Worm (Caenorhabditis elegans): Measurements from ENCODE around the gene hex-5.

ce11 chrX:14928854-14929253 is 23.8 kb upstream of the hex-5 start, which contains the start of gene ntr-2:
- TF ChIP-seq klf-2 (GFP tag; conservative IDR thresholded peaks at IDR 0.05) (no peak), med-1 (GFP tag; optimal IDR thresholded peaks at IDR 0.05; ENCODE audit: insufficient read depth) (no peak), ztf-29 (GFP tag; IDR thresholded peaks at IDR 0.05) (no peak)

All from whole organism, midembryonic.